Fruit fly (Drosophila melanogaster) whole organism, embryonic: Measurements from ENCODE around the gene Ktch.

Experiments
- Atf-2 ChIP-seq: fragments of 200-800 bp; sonication (Bioruptor generic); optimal IDR thresholded peaks from 2 replicates; lab custom pipeline; 2016; ENCODE audit warnings: missing biosample characterization, missing genetic modification characterization
- BEAF-32 ChIP-seq: fragments of 200-800 bp; sonication (Bioruptor generic); optimal IDR thresholded peaks from 3 replicates; lab custom pipeline; 2017; ENCODE audit warnings: missing biosample characterization, missing genetic modification characterization, mild to moderate bottlenecking, moderate library complexity, missing genetic modification reagents
- CG10565 ChIP-seq: fragments of 200-800 bp; sonication (Bioruptor generic); optimal IDR thresholded peaks from 3 replicates; lab custom pipeline; 2016; ENCODE audit warnings: missing biosample characterization, mild to moderate bottlenecking, missing genetic modification characterization
- CG11504 ChIP-seq: fragments of 200-800 bp; sonication (Bioruptor generic); optimal IDR thresholded peaks from 3 replicates; lab custom pipeline; 2019; ENCODE audit warnings: missing biosample characterization, mild to moderate bottlenecking, missing genetic modification characterization, moderate library complexity
- CG12236 ChIP-seq: fragments of 200-800 bp; sonication (Bioruptor generic); optimal IDR thresholded peaks from 2 replicates; lab custom pipeline; 2016; ENCODE audit warnings: missing biosample characterization, missing genetic modification characterization
- CG13287 ChIP-seq: fragments of 200-800 bp; sonication (Bioruptor generic); IDR thresholded peaks from 2 replicates; pipeline ENCODE4 v1.3.6; 2022; ENCODE audit warnings: missing biosample characterization, missing genetic modification characterization; ENCODE audit not compliant: partially characterized antibody
- CG14710 ChIP-seq: fragments of 200-800 bp; sonication (Bioruptor generic); optimal IDR thresholded peaks from 3 replicates; lab custom pipeline; 2019; ENCODE audit warnings: missing biosample characterization, mild to moderate bottlenecking, missing genetic modification characterization, moderate library complexity
- CG16863 ChIP-seq: fragments of 200-800 bp; sonication (Bioruptor generic); optimal IDR thresholded peaks from 3 replicates; lab custom pipeline; 2016; ENCODE audit warnings: missing biosample characterization, missing genetic modification characterization
- CG1792 ChIP-seq: fragments of 200-800 bp; sonication (Bioruptor generic); optimal IDR thresholded peaks from 2 replicates; lab custom pipeline; 2016; ENCODE audit warnings: missing biosample characterization, missing genetic modification characterization
- CG2120 ChIP-seq: fragments of 200-800 bp; sonication (Bioruptor generic); optimal IDR thresholded peaks from 3 replicates; lab custom pipeline; 2016; ENCODE audit warnings: missing biosample characterization, missing genetic modification characterization
- CG2875 ChIP-seq: fragments of 200-800 bp; sonication (Bioruptor generic); optimal IDR thresholded peaks from 2 replicates; lab custom pipeline; 2017; ENCODE audit warnings: missing biosample characterization, mild to moderate bottlenecking, missing genetic modification characterization, missing genetic modification reagents
- CG30403 ChIP-seq: fragments of 200-800 bp; sonication (Bioruptor generic); optimal IDR thresholded peaks from 3 replicates; lab custom pipeline; 2016; ENCODE audit warnings: missing biosample characterization, missing genetic modification characterization
- CG4404 ChIP-seq: fragments of 200-800 bp; sonication (Bioruptor generic); IDR thresholded peaks from 2 replicates; pipeline ENCODE4 v1.3.6; 2022; ENCODE audit warnings: missing biosample characterization, missing genetic modification characterization
- CG4707 ChIP-seq: fragments of 200-800 bp; sonication (Bioruptor generic); optimal IDR thresholded peaks from 2 replicates; lab custom pipeline; 2018; ENCODE audit warnings: missing biosample characterization, mild to moderate bottlenecking, missing genetic modification characterization, moderate library complexity
- CG5180 ChIP-seq: fragments of 200-800 bp; sonication (Bioruptor generic); optimal IDR thresholded peaks from 3 replicates; lab custom pipeline; 2017; ENCODE audit warnings: missing biosample characterization, missing genetic modification characterization, mild to moderate bottlenecking, moderate library complexity, missing genetic modification reagents
- CG8924 ChIP-seq: fragments of 200-800 bp; optimal IDR thresholded peaks from 3 replicates; lab custom pipeline; 2019; ENCODE audit warnings: missing biosample characterization, mild to moderate bottlenecking, missing genetic modification characterization, moderate library complexity
- CG9437 ChIP-seq: fragments of 200-800 bp; sonication (Bioruptor generic); optimal IDR thresholded peaks from 2 replicates; lab custom pipeline; 2018; ENCODE audit warnings: missing biosample characterization, mild to moderate bottlenecking, missing genetic modification characterization
- Dad ChIP-seq: fragments of 200-800 bp; sonication (Bioruptor generic); optimal IDR thresholded peaks from 3 replicates; lab custom pipeline; 2016; ENCODE audit warnings: missing biosample characterization, missing genetic modification characterization
- E2f2 ChIP-seq: fragments of 200-800 bp; sonication (Bioruptor generic); IDR thresholded peaks from 2 replicates; pipeline ENCODE4 v1.3.6; 2022; ENCODE audit warnings: missing biosample characterization, missing genetic modification characterization
- Ets65A ChIP-seq: fragments of 200-800 bp; sonication (Bioruptor generic); peaks from one replicate; lab custom pipeline; 2016; ENCODE audit warnings: missing biosample characterization, missing genetic modification characterization
- HmgD ChIP-seq: fragments of 200-800 bp; sonication (Bioruptor generic); optimal IDR thresholded peaks from 3 replicates; lab custom pipeline; 2016; ENCODE audit warnings: missing biosample characterization, missing genetic modification characterization
- Hsf ChIP-seq: fragments of 200-800 bp; sonication (Bioruptor generic); optimal IDR thresholded peaks from 3 replicates; lab custom pipeline; 2016; ENCODE audit warnings: missing biosample characterization, missing genetic modification characterization
- MTF-1 ChIP-seq: fragments of 200-800 bp; sonication (Bioruptor generic); optimal IDR thresholded peaks from 2 replicates; lab custom pipeline; 2018; ENCODE audit warnings: missing biosample characterization, mild to moderate bottlenecking, missing genetic modification characterization, borderline replicate concordance
- Myb ChIP-seq: fragments of 200-800 bp; sonication (Bioruptor generic); optimal IDR thresholded peaks from 2 replicates; lab custom pipeline; 2016; ENCODE audit warnings: missing biosample characterization, missing genetic modification characterization
- Rx ChIP-seq: fragments of 200-800 bp; sonication (Bioruptor generic); IDR thresholded peaks from 2 replicates; pipeline ENCODE4 v1.3.6; 2022; ENCODE audit warnings: missing biosample characterization, missing genetic modification characterization
- Sox100B ChIP-seq: fragments of 200-800 bp; sonication (Bioruptor generic); optimal IDR thresholded peaks from 3 replicates; lab custom pipeline; 2018; ENCODE audit warnings: missing biosample characterization, mild to moderate bottlenecking, missing genetic modification characterization
- Stat92E ChIP-seq, 3 experiments: fragments of >200 bp in 2 of 3; fragments of 200-800 bp in 1 of 3; sonication (Bioruptor generic) in 1 of 3; optimal IDR thresholded peaks; 2 replicates each; lab custom pipeline; 2017 to 2019; ENCODE audit warnings: missing biosample characterization in 3 of 3, missing genetic modification characterization in 3 of 3, mild to moderate bottlenecking in 1 of 3, moderate library complexity in 1 of 3
- YL-1 ChIP-seq: fragments of 200-800 bp; sonication (Bioruptor generic); optimal IDR thresholded peaks from 3 replicates; lab custom pipeline; 2017; ENCODE audit warnings: missing biosample characterization, mild to moderate bottlenecking, missing genetic modification characterization
- amos ChIP-seq: fragments of 200-800 bp; sonication (Bioruptor generic); IDR thresholded peaks from 2 replicates; pipeline ENCODE4 v1.3.6; 2022; ENCODE audit warnings: missing biosample characterization, missing genetic modification characterization; ENCODE audit not compliant: partially characterized antibody
- cato ChIP-seq: fragments of 200-800 bp; sonication (Bioruptor generic); optimal IDR thresholded peaks from 2 replicates; lab custom pipeline; 2016; ENCODE audit warnings: missing biosample characterization, missing genetic modification characterization, borderline replicate concordance
- caup ChIP-seq: fragments of 200-800 bp; sonication (Bioruptor generic); optimal IDR thresholded peaks from 3 replicates; lab custom pipeline; 2017; ENCODE audit warnings: missing biosample characterization, mild to moderate bottlenecking, missing genetic modification characterization, moderate library complexity; ENCODE audit not compliant: severe bottlenecking
- danr ChIP-seq: fragments of 200-800 bp; sonication (Bioruptor generic); IDR thresholded peaks from 2 replicates; pipeline ENCODE4 v1.3.6; 2022; ENCODE audit warnings: missing biosample characterization, missing genetic modification characterization
- dati ChIP-seq: fragments of 200-800 bp; sonication (Bioruptor generic); IDR thresholded peaks from 2 replicates; pipeline ENCODE4 v1.3.6; 2022; ENCODE audit warnings: missing biosample characterization, missing genetic modification characterization
- dpn ChIP-seq, 2 experiments: fragments of 200-800 bp; sonication (Bioruptor generic); optimal IDR thresholded peaks; 3 replicates each; lab custom pipeline; 2016; ENCODE audit warnings: missing biosample characterization in 2 of 2, missing genetic modification characterization in 2 of 2
- dysf ChIP-seq: fragments of 200-800 bp; sonication (Bioruptor generic); IDR thresholded peaks from 3 replicates; pipeline ENCODE4 v1.3.6; 2022; ENCODE audit warnings: missing biosample characterization, missing genetic modification characterization
- exex ChIP-seq: fragments of 200-800 bp; sonication (Bioruptor generic); optimal IDR thresholded peaks from 4 replicates; lab custom pipeline; 2018; ENCODE audit warnings: missing biosample characterization, mild to moderate bottlenecking, missing genetic modification characterization, moderate library complexity
- fru ChIP-seq: fragments of >200 bp; optimal IDR thresholded peaks from 2 replicates; lab custom pipeline; 2017
- gcm2 ChIP-seq: fragments of 200-800 bp; sonication (Bioruptor generic); optimal IDR thresholded peaks from 2 replicates; lab custom pipeline; 2016; ENCODE audit warnings: missing biosample characterization, missing genetic modification characterization
- gem ChIP-seq: fragments of 200-800 bp; sonication (Bioruptor generic); optimal IDR thresholded peaks from 2 replicates; lab custom pipeline; 2019; ENCODE audit warnings: missing biosample characterization, mild to moderate bottlenecking, missing genetic modification characterization, moderate library complexity
- insv ChIP-seq, 2 experiments: fragments of 200-800 bp; sonication (Bioruptor generic); optimal IDR thresholded peaks; 3 replicates each; lab custom pipeline; 2016 to 2018; ENCODE audit warnings: missing biosample characterization in 2 of 2, missing genetic modification characterization in 2 of 2
- klu ChIP-seq: fragments of 200-800 bp; sonication (Bioruptor generic); IDR thresholded peaks from 2 replicates; pipeline ENCODE4 v1.3.6; 2022; ENCODE audit warnings: missing biosample characterization, missing genetic modification characterization
- knrl ChIP-seq: fragments of 200-800 bp; sonication (Bioruptor generic); IDR thresholded peaks from 3 replicates; pipeline ENCODE4 v1.3.6; 2022; ENCODE audit warnings: missing biosample characterization, missing genetic modification characterization; ENCODE audit not compliant: partially characterized antibody
- pb ChIP-seq: fragments of 200-800 bp; sonication (Bioruptor generic); optimal IDR thresholded peaks from 3 replicates; lab custom pipeline; 2016; ENCODE audit warnings: missing biosample characterization, missing genetic modification characterization
- salm ChIP-seq: fragments of 200-800 bp; sonication (Bioruptor generic); optimal IDR thresholded peaks from 2 replicates; lab custom pipeline; 2018; ENCODE audit warnings: missing biosample characterization, mild to moderate bottlenecking, missing genetic modification characterization
- sima ChIP-seq: fragments of 200-800 bp; sonication (Bioruptor generic); optimal IDR thresholded peaks from 2 replicates; lab custom pipeline; 2016; ENCODE audit warnings: missing biosample characterization, missing genetic modification characterization
- sug ChIP-seq: fragments of 200-800 bp; optimal IDR thresholded peaks from 2 replicates; lab custom pipeline; 2019; ENCODE audit warnings: missing biosample characterization, mild to moderate bottlenecking, missing genetic modification characterization, moderate library complexity
- tap ChIP-seq: fragments of 200-800 bp; optimal IDR thresholded peaks from 3 replicates; lab custom pipeline; 2019; ENCODE audit warnings: missing biosample characterization, mild to moderate bottlenecking, missing genetic modification characterization, moderate library complexity
- tna ChIP-seq: fragments of 200-800 bp; sonication (Bioruptor generic); IDR thresholded peaks from 2 replicates; pipeline ENCODE4 v1.3.6; 2022; ENCODE audit warnings: missing biosample characterization, missing genetic modification characterization; ENCODE audit not compliant: partially characterized antibody
- unpg ChIP-seq: fragments of 200-800 bp; sonication (Bioruptor generic); optimal IDR thresholded peaks from 3 replicates; lab custom pipeline; 2018; ENCODE audit warnings: missing biosample characterization, mild to moderate bottlenecking, missing genetic modification characterization, moderate library complexity
- vfl ChIP-seq: fragments of 200-800 bp; sonication (Bioruptor generic); optimal IDR thresholded peaks from 2 replicates; lab custom pipeline; 2016; ENCODE audit warnings: missing biosample characterization, missing genetic modification characterization
- zen ChIP-seq: fragments of 200-800 bp; sonication (Bioruptor generic); optimal IDR thresholded peaks from 3 replicates; lab custom pipeline; 2018; ENCODE audit warnings: missing biosample characterization, mild to moderate bottlenecking, missing genetic modification characterization, moderate library complexity

Ktch gene

dm6 chr3R:31168968-31169367, 38.5 kb upstream of the Ktch start, which contains the start of gene stops (continued):
- TF ChIP-seq CG4707 (GFP tag; lab: Kevin White, UChicago) (peak; percentile 51), CG12236 (GFP tag; lab: Kevin White, UChicago) (peak; percentile 40), salm (tag; lab: Kevin White, UChicago) (peak; percentile 7), Atf-2 (GFP tag; lab: Kevin White, UChicago) (no peak), cato (GFP tag; lab: Kevin White, UChicago) (no peak), CG2875 (GFP tag; lab: Kevin White, UChicago) (peak; percentile 61), dpn (GFP tag; optimal IDR thresholded peaks at IDR 0.05; lab: Kevin White, UChicago) (peak in 1 of 2 experiments; percentile 34), Sox100B (GFP tag; lab: Kevin White, UChicago) (peak; percentile 42), CG10565 (GFP tag; lab: Kevin White, UChicago) (no peak), fru (no peak), dysf (GFP tag; lab: Robert Waterston, UW) (no peak), CG5180 (GFP tag; lab: Kevin White, UChicago) (no peak), amos (GFP tag; lab: Robert Waterston, UW) (no peak), CG8924 (no peak), E2f2 (GFP tag; lab: Robert Waterston, UW) (no peak), tap (tag; lab: Kevin White, UChicago) (no peak), vfl (GFP tag; lab: Kevin White, UChicago) (no peak), Rx (GFP tag; lab: Robert Waterston, UW) (no peak), tna (GFP tag; lab: Robert Waterston, UW) (no peak), exex (no peak), danr (GFP tag; lab: Robert Waterston, UW) (no peak), HmgD (GFP tag; lab: Kevin White, UChicago) (no peak), CG13287 (GFP tag; lab: Robert Waterston, UW) (no peak), caup (GFP tag; lab: Kevin White, UChicago) (peak; percentile 57), gem (tag; lab: Kevin White, UChicago) (peak; percentile 31), CG16863 (GFP tag; lab: Kevin White, UChicago) (peak; percentile 57), pb (GFP tag; lab: Kevin White, UChicago) (no peak), CG9437 (GFP tag; lab: Kevin White, UChicago) (no peak), gcm2 (GFP tag; lab: Kevin White, UChicago) (no peak), Ets65A (GFP tag; lab: Kevin White, UChicago) (peak; percentile 27), CG4404 (no peak), Myb (GFP tag; lab: Kevin White, UChicago) (no peak), unpg (peak; percentile 34), zen (tag; lab: Kevin White, UChicago) (no peak), MTF-1 (GFP tag; lab: Kevin White, UChicago) (peak; percentile 66), Dad (GFP tag; lab: Kevin White, UChicago) (no peak), CG14710 (tag; lab: Kevin White, UChicago) (no peak), CG11504 (tag; lab: Kevin White, UChicago) (peak; percentile 14), sug (tag; lab: Kevin White, UChicago) (no peak), CG30403 (GFP tag; lab: Kevin White, UChicago) (no peak), CG2120 (GFP tag; lab: Kevin White, UChicago) (peak; percentile 21), Stat92E (GFP tag; optimal IDR thresholded peaks at IDR 0.05; lab: Kevin White, UChicago) (no peak), klu (no peak), sima (GFP tag; lab: Kevin White, UChicago) (no peak), Hsf (GFP tag; lab: Kevin White, UChicago) (no peak), BEAF-32 (no peak), YL-1 (GFP tag; lab: Kevin White, UChicago) (no peak), CG1792 (peak; percentile 28), dati (GFP tag; lab: Robert Waterston, UW) (no peak), insv (GFP tag; optimal IDR thresholded peaks at IDR 0.05; lab: Kevin White, UChicago) (no peak), knrl (GFP tag; lab: Robert Waterston, UW) (no peak)
